Fruit fly (Drosophila melanogaster): ENCODE results near the gene BG642312.

dm6 chr3L:6261230-6261629 is 28.0 kb upstream of the BG642312 start:
- TF ChIP-seq CG8478 (optimal IDR thresholded peaks at IDR 0.05) (no peak), CTCF (optimal IDR thresholded peaks at IDR 0.05) (no peak)
